Worm (Caenorhabditis elegans) whole organism, L4 larva: ENCODE data around the gene unc-105.

ENCODE experiments used
- T20F7.1 ChIP-seq: fragments of 200-800 bp; sonication (Bioruptor generic); optimal IDR thresholded peaks from 2 replicates; lab custom pipeline; 2018; ENCODE audit warnings: mild to moderate bottlenecking, missing genetic modification characterization, missing compliant biosample characterization
- ama-1 ChIP-seq: fragments of 150-350 bp; optimal IDR thresholded peaks from 2 replicates; lab custom pipeline; 2014; ENCODE audit warnings: inconsistent platforms, mixed read lengths
- jun-1 ChIP-seq: fragments of 150-350 bp; optimal IDR thresholded peaks from 2 replicates; lab custom pipeline; 2014; ENCODE audit warnings: missing biosample characterization, missing genetic modification reagents, missing genetic modification characterization
- nhr-102 ChIP-seq: sonication (generic microtip); optimal IDR thresholded peaks from 2 replicates; lab custom pipeline; 2016; ENCODE audit warnings: mild to moderate bottlenecking, missing genetic modification characterization, moderate library complexity, missing compliant biosample characterization
- nhr-237 ChIP-seq: sonication (generic microtip); optimal IDR thresholded peaks from 2 replicates; lab custom pipeline; 2017; ENCODE audit warnings: missing biosample characterization, missing genetic modification characterization

ce11 chrII:8093914-8094313 is 22.3 kb upstream of the unc-105 start:
- no peak for TF ChIP-seq T20F7.1 (GFP tag; lab: Kevin White, UChicago)
- TF ChIP-seq jun-1 (tag; lab: Kevin White, UChicago), result no peak
- no peak for TF ChIP-seq nhr-237 (tag; lab: Kevin White, UChicago)
- no peak for TF ChIP-seq nhr-102 (tag; lab: Kevin White, UChicago)
- TF ChIP-seq ama-1 (lab: Kevin White, UChicago), result no peak
